Worm (Caenorhabditis elegans): ENCODE measurements around the gene F54D5.23.

DNA sequence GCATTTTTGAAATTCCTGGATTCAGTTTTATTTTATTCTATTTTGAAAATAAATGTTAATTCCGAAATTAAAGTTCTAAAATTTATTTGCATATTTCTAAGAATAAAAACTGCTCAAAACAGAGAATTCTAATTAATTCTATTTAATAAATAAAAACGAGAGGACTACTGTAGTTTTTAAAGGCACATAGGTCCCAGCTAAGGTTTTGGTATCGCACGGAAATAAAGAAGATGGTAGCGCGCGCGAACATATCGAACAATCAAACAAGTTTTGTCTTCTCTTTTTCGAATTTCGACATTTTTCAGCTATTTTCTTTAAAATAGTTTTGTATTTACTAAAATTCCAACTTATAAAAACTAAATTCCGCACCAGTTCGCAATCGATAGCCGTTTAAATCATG is 8.8 kb upstream of the F54D5.23 start:
- no peak for TF ChIP-seq flt-1 (GFP tag; IDR thresholded peaks at IDR 0.05)
- no peak for TF ChIP-seq ets-7 (tag; optimal IDR thresholded peaks at IDR 0.05)
- no peak for TF ChIP-seq ama-1 (optimal IDR thresholded peaks at IDR 0.05)
- no peak for TF ChIP-seq tbx-37 (GFP tag; conservative IDR thresholded peaks at IDR 0.05)
